Worm (Caenorhabditis elegans) whole organism, L4/young adult: ENCODE data around the gene W06H8.2.

Experiments
- W03F9.2 ChIP-seq: fragments of 150-350 bp; optimal IDR thresholded peaks from 2 replicates; lab custom pipeline; 2014; ENCODE audit warnings: missing biosample characterization, missing genetic modification characterization
- dao-5 ChIP-seq: sonication (generic microtip); optimal IDR thresholded peaks from 2 replicates; lab custom pipeline; 2016; ENCODE audit warnings: missing genotype, missing genetic modification characterization, moderate library complexity, missing compliant biosample characterization
- him-1 ChIP-seq: sonication (generic microtip); optimal IDR thresholded peaks from 2 replicates; lab custom pipeline; 2016; ENCODE audit warnings: missing genotype, missing genetic modification reagents, missing genetic modification characterization, missing compliant biosample characterization

- TF ChIP-seq him-1 (tag; lab: Kevin White, UChicago) = no peak
- TF ChIP-seq dao-5 (tag; lab: Kevin White, UChicago) = no peak
- no peak for TF ChIP-seq W03F9.2 (tag; lab: Kevin White, UChicago)
Measured at ce11 chrV:6217834-6218233, 11.3 kb downstream of the W06H8.2 start, which contains the start of gene str-206.
